Fruit fly (Drosophila melanogaster) S2 (cell line): ENCODE measurements around the gene CG31013.

ENCODE experiments used
- CG8478 ChIP-seq: fragments of >200 bp; optimal IDR thresholded peaks from 2 replicates; lab custom pipeline; 2018
- CTCF ChIP-seq, 2 experiments: fragments of >200 bp; optimal IDR thresholded peaks; 2 replicates each; lab custom pipeline; 2018

DNA sequence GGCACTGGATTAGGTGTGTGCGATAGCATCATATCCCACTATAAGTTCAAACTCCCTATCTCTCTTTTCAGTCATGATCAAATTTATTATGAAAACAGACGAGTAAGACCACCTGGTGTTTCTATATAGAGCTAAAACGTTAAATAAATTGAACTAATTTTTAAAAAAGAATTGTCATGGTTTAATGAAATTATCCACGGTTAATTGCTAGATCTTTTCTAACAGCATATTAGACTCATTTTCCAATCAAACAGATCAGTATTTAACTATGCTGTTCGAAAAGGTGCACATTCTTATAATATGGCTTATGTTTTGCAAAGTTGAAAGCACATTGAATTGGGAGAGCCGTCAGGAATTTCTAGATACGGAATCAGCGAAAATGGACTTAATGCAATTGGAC lies 41.8 kb downstream of the CG31013 start, which contains the start of gene PH4alphaNE3:
- TF ChIP-seq CG8478 (lab: Kevin White, UChicago) (no peak), CTCF (optimal IDR thresholded peaks at IDR 0.05; lab: Kevin White, UChicago) (no peak)
